Worm (Caenorhabditis elegans) whole organism, mixed stage, embryonic: Measurements from ENCODE around the gene sec-16A.1.

ENCODE experiments used
- lin-13 ChIP-seq: fragments of 150-350 bp; optimal IDR thresholded peaks from 2 replicates; lab custom pipeline; 2014; ENCODE audit warnings: missing biosample characterization, missing genetic modification characterization
- nhr-76 ChIP-seq: sonication (generic microtip); optimal IDR thresholded peaks from 2 replicates; lab custom pipeline; 2017; ENCODE audit warnings: missing biosample characterization, missing genetic modification characterization
- snpc-4 ChIP-seq: fragments of 150-350 bp; optimal IDR thresholded peaks from 2 replicates; lab custom pipeline; 2014; ENCODE audit warnings: missing biosample characterization, missing genetic modification characterization
- sptf-1 ChIP-seq: sonication (generic microtip); optimal IDR thresholded peaks from 2 replicates; lab custom pipeline; 2017; ENCODE audit warnings: mild to moderate bottlenecking, missing genetic modification characterization, moderate library complexity, missing compliant biosample characterization

ce11 chrIII:9162634-9163118 is 37.0 kb downstream of the sec-16A.1 start, which contains the start of gene dgk-3:
- no peak for TF ChIP-seq lin-13 (tag; lab: Kevin White, UChicago)
- no peak for TF ChIP-seq snpc-4 (tag; lab: Kevin White, UChicago)
- no peak for TF ChIP-seq nhr-76
- no peak for TF ChIP-seq sptf-1
